Worm (Caenorhabditis elegans) whole organism, young adult: Measurements from ENCODE around the gene T24C4.5.

ENCODE experiments used
- B0035.1 ChIP-seq: sonication (generic microtip); optimal IDR thresholded peaks from 2 replicates; lab custom pipeline; 2016; ENCODE audit warnings: missing genetic modification characterization, mild to moderate bottlenecking, missing compliant biosample characterization, missing genotype, missing genetic modification reagents
- C06A6.2 ChIP-seq: fragments of 200-800 bp; sonication (Bioruptor generic); conservative IDR thresholded peaks from 2 replicates; pipeline ENCODE4 v1.3.6; 2022; ENCODE audit warnings: missing genetic modification characterization, missing compliant biosample characterization
- C17E4.6 ChIP-seq: fragments of 200-800 bp; sonication (Bioruptor generic); IDR thresholded peaks from 2 replicates; pipeline ENCODE4 v1.3.6; 2022; ENCODE audit warnings: missing genetic modification reagents, missing genetic modification characterization, missing compliant biosample characterization
- F10E7.11 ChIP-seq: sonication (generic microtip); optimal IDR thresholded peaks from 2 replicates; lab custom pipeline; 2017; ENCODE audit warnings: mild to moderate bottlenecking, missing genetic modification characterization, moderate library complexity, missing compliant biosample characterization
- F22D6.2 ChIP-seq: sonication (generic microtip); optimal IDR thresholded peaks from 2 replicates; lab custom pipeline; 2016; ENCODE audit warnings: mild to moderate bottlenecking, missing genetic modification characterization, missing compliant biosample characterization
- F55B11.4 ChIP-seq: sonication (generic microtip); optimal IDR thresholded peaks from 2 replicates; lab custom pipeline; 2016; ENCODE audit warnings: missing compliant biosample characterization, missing genetic modification characterization, borderline replicate concordance; ENCODE audit not compliant: insufficient read depth
- K11D2.4 ChIP-seq: fragments of 200-800 bp; sonication (Bioruptor generic); IDR thresholded peaks from 2 replicates; pipeline ENCODE4 v1.3.6; 2022; ENCODE audit warnings: missing genetic modification reagents, missing genetic modification characterization, missing compliant biosample characterization
- T26A5.8 ChIP-seq: sonication (generic microtip); optimal IDR thresholded peaks from 2 replicates; lab custom pipeline; 2016; ENCODE audit warnings: missing genetic modification characterization, missing compliant biosample characterization
- Y56A3A.18 ChIP-seq: fragments of 200-800 bp; sonication (Bioruptor generic); IDR thresholded peaks from 2 replicates; pipeline ENCODE4 v1.3.6; 2022; ENCODE audit warnings: missing genetic modification reagents, missing genetic modification characterization, missing compliant biosample characterization
- Y67H2A.10 ChIP-seq: fragments of 200-800 bp; sonication (Bioruptor generic); conservative IDR thresholded peaks from 2 replicates; pipeline ENCODE4 v1.3.6; 2022; ENCODE audit warnings: missing genetic modification reagents, missing genetic modification characterization, missing compliant biosample characterization
- akir-1 ChIP-seq: fragments of 200-800 bp; sonication (Bioruptor generic); optimal IDR thresholded peaks from 2 replicates; lab custom pipeline; 2018; ENCODE audit warnings: mild to moderate bottlenecking, missing genetic modification characterization, moderate library complexity, missing compliant biosample characterization
- athp-1 ChIP-seq: sonication (generic microtip); optimal IDR thresholded peaks from 2 replicates; lab custom pipeline; 2017; ENCODE audit warnings: mild to moderate bottlenecking, missing genetic modification characterization, missing compliant biosample characterization
- attf-5 ChIP-seq: fragments of 200-800 bp; sonication (Bioruptor generic); optimal IDR thresholded peaks from 2 replicates; lab custom pipeline; 2018; ENCODE audit warnings: mild to moderate bottlenecking, missing genetic modification characterization, missing compliant biosample characterization
- ccch-3 ChIP-seq: fragments of 200-800 bp; sonication (Bioruptor generic); optimal IDR thresholded peaks from 2 replicates; lab custom pipeline; 2018; ENCODE audit warnings: mild to moderate bottlenecking, missing genetic modification characterization, missing compliant biosample characterization
- cebp-1 ChIP-seq, 2 experiments: fragments of 200-800 bp in 1 of 2; sonication (Bioruptor generic) in 1 of 2; sonication (generic microtip) in 1 of 2; IDR thresholded peaks in 1 of 2; optimal IDR thresholded peaks in 1 of 2; 2 replicates each; pipeline versions ENCODE4 v1.3.6 to Lab custom; 2017 to 2022; ENCODE audit warnings: missing compliant biosample characterization in 2 of 2, missing genetic modification characterization in 2 of 2, mild to moderate bottlenecking in 1 of 2, missing genetic modification reagents in 1 of 2, moderate library complexity in 1 of 2
- cebp-2 ChIP-seq: fragments of 200-800 bp; sonication (Bioruptor generic); IDR thresholded peaks from 2 replicates; pipeline ENCODE4 v1.3.6; 2022; ENCODE audit warnings: missing genetic modification characterization, missing compliant biosample characterization
- ceh-91 ChIP-seq: fragments of 200-800 bp; sonication (Bioruptor generic); IDR thresholded peaks from 2 replicates; pipeline ENCODE4 v1.3.6; 2022; ENCODE audit warnings: missing genetic modification reagents, missing genetic modification characterization, missing compliant biosample characterization
- dox-1 ChIP-seq: fragments of 200-800 bp; sonication (Bioruptor generic); IDR thresholded peaks from 2 replicates; pipeline ENCODE4 v1.3.6; 2022; ENCODE audit warnings: missing genetic modification reagents, missing genetic modification characterization, missing compliant biosample characterization
- dpl-1 ChIP-seq: fragments of 150-350 bp; optimal IDR thresholded peaks from 2 replicates; lab custom pipeline; 2014; ENCODE audit warnings: missing biosample characterization, missing genetic modification reagents, missing genetic modification characterization
- egl-18 ChIP-seq: fragments of 200-800 bp; sonication (Bioruptor generic); IDR thresholded peaks from 2 replicates; pipeline ENCODE4 v1.3.6; 2022; ENCODE audit warnings: missing genetic modification reagents, missing genetic modification characterization, missing compliant biosample characterization
- ekl-4 ChIP-seq: fragments of 200-800 bp; sonication (Bioruptor generic); IDR thresholded peaks from 2 replicates; pipeline ENCODE4 v1.3.6; 2022; ENCODE audit warnings: missing genetic modification reagents, missing genetic modification characterization, missing compliant biosample characterization
- hrde-1 ChIP-seq: sonication (generic microtip); optimal IDR thresholded peaks from 2 replicates; lab custom pipeline; 2016; ENCODE audit warnings: missing genetic modification characterization, mild to moderate bottlenecking, missing compliant biosample characterization, moderate library complexity, missing genotype, missing genetic modification reagents, borderline replicate concordance
- lag-1 ChIP-seq: fragments of 200-800 bp; sonication (Bioruptor generic); IDR thresholded peaks from 2 replicates; pipeline ENCODE4 v1.3.6; 2022; ENCODE audit warnings: missing genetic modification reagents, missing genetic modification characterization, missing compliant biosample characterization
- let-526 ChIP-seq: fragments of 200-800 bp; sonication (Bioruptor generic); IDR thresholded peaks from 2 replicates; pipeline ENCODE4 v1.3.6; 2022; ENCODE audit warnings: missing genetic modification reagents, missing genetic modification characterization, missing compliant biosample characterization
- lin-35 ChIP-seq, 3 experiments: fragments of 150-350 bp in 2 of 3; sonication (generic microtip) in 1 of 3; optimal IDR thresholded peaks; 2 replicates each; lab custom pipeline; 2014 to 2018; ENCODE audit warnings: missing biosample characterization in 3 of 3, missing genetic modification characterization in 3 of 3, missing genetic modification reagents in 3 of 3
- lin-40 ChIP-seq: sonication (generic microtip); optimal IDR thresholded peaks from 2 replicates; lab custom pipeline; 2016; ENCODE audit warnings: missing genetic modification characterization, mild to moderate bottlenecking, missing compliant biosample characterization, missing genotype, missing genetic modification reagents
- lin-54 ChIP-seq: fragments of 200-800 bp; sonication (Bioruptor generic); optimal IDR thresholded peaks from 2 replicates; lab custom pipeline; 2018; ENCODE audit warnings: mild to moderate bottlenecking, missing genetic modification characterization, missing compliant biosample characterization
- lir-1 ChIP-seq: fragments of 200-800 bp; sonication (Bioruptor generic); conservative IDR thresholded peaks from 2 replicates; pipeline ENCODE4 v1.3.6; 2022; ENCODE audit warnings: missing genetic modification reagents, missing genetic modification characterization, missing compliant biosample characterization
- madf-3 ChIP-seq: fragments of 200-800 bp; sonication (Bioruptor generic); IDR thresholded peaks from 2 replicates; pipeline ENCODE4 v1.3.6; 2022; ENCODE audit warnings: missing genetic modification reagents, missing genetic modification characterization, missing compliant biosample characterization
- mel-28 ChIP-seq: sonication (generic microtip); optimal IDR thresholded peaks from 2 replicates; lab custom pipeline; 2016; ENCODE audit warnings: borderline replicate concordance, mild to moderate bottlenecking, missing genetic modification characterization, missing compliant biosample characterization
- nfya-1 ChIP-seq: sonication (generic microtip); optimal IDR thresholded peaks from 2 replicates; lab custom pipeline; 2017; ENCODE audit warnings: antibody characterized with exemption, missing compliant biosample characterization, missing genetic modification characterization, borderline replicate concordance; ENCODE audit not compliant: insufficient read depth
- nfyb-1 ChIP-seq: fragments of 200-800 bp; sonication (Bioruptor generic); IDR thresholded peaks from 2 replicates; pipeline ENCODE4 v1.3.6; 2022; ENCODE audit warnings: missing genetic modification reagents, missing genetic modification characterization, missing compliant biosample characterization
- nhr-120 ChIP-seq: fragments of 200-800 bp; sonication (Bioruptor generic); IDR thresholded peaks from 2 replicates; pipeline ENCODE4 v1.3.6; 2022; ENCODE audit warnings: missing genetic modification characterization, missing compliant biosample characterization
- nhr-27 ChIP-seq: fragments of 200-800 bp; sonication (Bioruptor generic); optimal IDR thresholded peaks from 2 replicates; lab custom pipeline; 2018; ENCODE audit warnings: mild to moderate bottlenecking, missing genetic modification characterization, moderate library complexity, missing compliant biosample characterization
- nhr-80 ChIP-seq: sonication (generic microtip); optimal IDR thresholded peaks from 2 replicates; lab custom pipeline; 2016; ENCODE audit warnings: missing genetic modification characterization, missing compliant biosample characterization
- nhr-90 ChIP-seq: sonication (generic microtip); optimal IDR thresholded peaks from 2 replicates; lab custom pipeline; 2016; ENCODE audit warnings: missing genotype, mild to moderate bottlenecking, missing genetic modification characterization, missing compliant biosample characterization
- repo-1 ChIP-seq: sonication (generic microtip); optimal IDR thresholded peaks from 2 replicates; lab custom pipeline; 2017; ENCODE audit warnings: mild to moderate bottlenecking, missing genetic modification characterization, missing compliant biosample characterization
- snpc-1.1 ChIP-seq: sonication (generic microtip); optimal IDR thresholded peaks from 2 replicates; lab custom pipeline; 2017; ENCODE audit warnings: missing genetic modification characterization, mild to moderate bottlenecking, missing compliant biosample characterization, antibody characterized with exemption, moderate library complexity, missing genotype, missing genetic modification reagents; ENCODE audit not compliant: insufficient read depth
- snpc-3.4 ChIP-seq: sonication (generic microtip); optimal IDR thresholded peaks from 2 replicates; lab custom pipeline; 2017; ENCODE audit warnings: missing genetic modification characterization, mild to moderate bottlenecking, missing compliant biosample characterization, antibody characterized with exemption, moderate library complexity, missing genotype, missing genetic modification reagents
- tlf-1 ChIP-seq: fragments of 200-800 bp; sonication (Bioruptor generic); optimal IDR thresholded peaks from 2 replicates; lab custom pipeline; 2018; ENCODE audit warnings: mild to moderate bottlenecking, missing genetic modification characterization, missing compliant biosample characterization
- unc-130 ChIP-seq: sonication (generic microtip); optimal IDR thresholded peaks from 2 replicates; lab custom pipeline; 2016; ENCODE audit warnings: missing genetic modification reagents, missing genetic modification characterization, missing compliant biosample characterization
- unc-62 ChIP-seq: fragments of 150-350 bp; optimal IDR thresholded peaks from 2 replicates; lab custom pipeline; 2014; ENCODE audit warnings: missing biosample characterization, missing genetic modification reagents, missing genetic modification characterization
- zfh-2 ChIP-seq: fragments of 200-800 bp; sonication (Bioruptor generic); conservative IDR thresholded peaks from 2 replicates; pipeline ENCODE4 v1.3.6; 2022; ENCODE audit warnings: missing genetic modification reagents, missing genetic modification characterization, missing compliant biosample characterization
- ztf-18 ChIP-seq: sonication (generic microtip); optimal IDR thresholded peaks from 2 replicates; lab custom pipeline; 2016; ENCODE audit warnings: missing genotype, mild to moderate bottlenecking, missing genetic modification characterization, missing compliant biosample characterization
- ztf-25 ChIP-seq: fragments of 200-800 bp; sonication (Bioruptor generic); IDR thresholded peaks from 2 replicates; pipeline ENCODE4 v1.3.6; 2022; ENCODE audit warnings: missing genetic modification reagents, missing genetic modification characterization, missing compliant biosample characterization
- ztf-3 ChIP-seq: fragments of 200-800 bp; sonication (Bioruptor generic); optimal IDR thresholded peaks from 2 replicates; lab custom pipeline; 2018; ENCODE audit warnings: mild to moderate bottlenecking, missing genetic modification characterization, missing compliant biosample characterization
- ztf-6 ChIP-seq: fragments of 200-800 bp; sonication (Bioruptor generic); IDR thresholded peaks from 2 replicates; pipeline ENCODE4 v1.3.6; 2022; ENCODE audit warnings: missing genetic modification reagents, missing genetic modification characterization, missing compliant biosample characterization

Gene T24C4.5

ce11 chrIII:832855-833504 lies 46.6 kb downstream of the T24C4.5 start, which contains the start of gene zip-2:
Gene zip-2, plus strand, starts transcription at chrIII:832982.
- no peak for TF ChIP-seq nfyb-1 (GFP tag; lab: Robert Waterston, UW)
- no peak for TF ChIP-seq unc-130
- peak; percentile 34 for TF ChIP-seq attf-5 (GFP tag; lab: Kevin White, UChicago)
- TF ChIP-seq tlf-1 (GFP tag; lab: Kevin White, UChicago), result peak; percentile 14
- TF ChIP-seq cebp-2 (GFP tag; lab: Robert Waterston, UW), result no peak
- no peak for TF ChIP-seq C06A6.2
- no peak for TF ChIP-seq ceh-91 (GFP tag; lab: Robert Waterston, UW)
- no peak for TF ChIP-seq repo-1
- TF ChIP-seq lin-54 (GFP tag; lab: Kevin White, UChicago), result no peak
- TF ChIP-seq F22D6.2 (tag; lab: Kevin White, UChicago), result no peak
- TF ChIP-seq dox-1 (GFP tag; lab: Robert Waterston, UW), result no peak
- no peak for TF ChIP-seq akir-1 (GFP tag; lab: Kevin White, UChicago)
- TF ChIP-seq ekl-4 (GFP tag; lab: Robert Waterston, UW), result no peak
- peak; percentile 29; the same call in 1 of the 2 replicates for TF ChIP-seq cebp-1 (GFP tag; IDR thresholded peaks at IDR 0.05; lab: Robert Waterston, UW)
- TF ChIP-seq cebp-1 (tag; optimal IDR thresholded peaks at IDR 0.05; lab: Kevin White, UChicago), result peak; percentile 71
- no peak for TF ChIP-seq ccch-3 (GFP tag; lab: Kevin White, UChicago)
- TF ChIP-seq zfh-2 (GFP tag; lab: Robert Waterston, UW), result no peak
- TF ChIP-seq madf-3, result no peak
- no peak for TF ChIP-seq let-526 (GFP tag; lab: Robert Waterston, UW)
- TF ChIP-seq ztf-3 (GFP tag; lab: Kevin White, UChicago), result no peak
- TF ChIP-seq B0035.1, result no peak
- no peak for TF ChIP-seq snpc-3.4 (tag; lab: Kevin White, UChicago)
- no peak for TF ChIP-seq ztf-18 (tag; lab: Kevin White, UChicago)
- no peak for TF ChIP-seq F10E7.11 (tag; lab: Kevin White, UChicago)
- no peak for TF ChIP-seq dpl-1 (GFP tag; lab: Kevin White, UChicago)
- TF ChIP-seq nhr-27 (tag; lab: Kevin White, UChicago), result no peak
- no peak for TF ChIP-seq snpc-1.1
- TF ChIP-seq unc-62, result peak; percentile 8
- peak; percentile 91 for TF ChIP-seq nhr-80
- TF ChIP-seq lin-40 (tag; lab: Kevin White, UChicago), result no peak
- TF ChIP-seq F55B11.4 (tag; lab: Kevin White, UChicago), result no peak
- TF ChIP-seq C17E4.6 (GFP tag; lab: Robert Waterston, UW), result no peak
- no peak for TF ChIP-seq nfya-1 (tag; lab: Kevin White, UChicago)
- TF ChIP-seq mel-28 (tag; lab: Kevin White, UChicago), result no peak
- no peak for TF ChIP-seq lin-35 (GFP tag; optimal IDR thresholded peaks at IDR 0.05; lab: Kevin White, UChicago)
- no peak for TF ChIP-seq lir-1
- TF ChIP-seq Y67H2A.10, result no peak
- TF ChIP-seq egl-18, result no peak
- no peak for TF ChIP-seq ztf-25 (GFP tag; lab: Robert Waterston, UW)
- no peak for TF ChIP-seq lag-1 (GFP tag; lab: Robert Waterston, UW)
- TF ChIP-seq T26A5.8 (tag; lab: Kevin White, UChicago), result no peak
- no peak for TF ChIP-seq nhr-90 (tag; lab: Kevin White, UChicago)
- no peak for TF ChIP-seq hrde-1 (tag; lab: Kevin White, UChicago)
- TF ChIP-seq Y56A3A.18 (GFP tag; lab: Robert Waterston, UW), result no peak
- TF ChIP-seq ztf-6 (GFP tag; lab: Robert Waterston, UW), result no peak
- TF ChIP-seq K11D2.4, result no peak
- TF ChIP-seq nhr-120 (GFP tag; lab: Robert Waterston, UW), result no peak
- TF ChIP-seq athp-1, result no peak
